Fruit fly (Drosophila melanogaster): ENCODE data around the gene Arpc4.

- TF ChIP-seq CTCF (optimal IDR thresholded peaks at IDR 0.05) = peak; percentile 25 to 32
- no peak for TF ChIP-seq CG8478 (optimal IDR thresholded peaks at IDR 0.05)
Observed at dm6 chr2L:6124815-6125214, at the start of gene Arpc4.

Data from S2 (cell line).